Worm (Caenorhabditis elegans) whole organism, mixed stage, embryonic: ENCODE measurements around the gene srx-38.

Experiments used
- bed-3 ChIP-seq: fragments of 200-800 bp; sonication (Bioruptor generic); optimal IDR thresholded peaks from 3 replicates; lab custom pipeline; 2018; ENCODE audit warnings: mild to moderate bottlenecking, missing genetic modification characterization, moderate library complexity, missing compliant biosample characterization
- lin-13 ChIP-seq: fragments of 150-350 bp; optimal IDR thresholded peaks from 2 replicates; lab custom pipeline; 2014; ENCODE audit warnings: missing biosample characterization, missing genetic modification characterization
- lin-32 ChIP-seq: fragments of 200-800 bp; sonication (Bioruptor generic); optimal IDR thresholded peaks from 2 replicates; lab custom pipeline; 2018; ENCODE audit warnings: mild to moderate bottlenecking, missing genetic modification characterization, missing compliant biosample characterization
- nhr-12 ChIP-seq: fragments of 150-350 bp; optimal IDR thresholded peaks from 2 replicates; lab custom pipeline; 2014; ENCODE audit warnings: missing biosample characterization, missing genetic modification characterization
- nhr-28 ChIP-seq: fragments of 150-350 bp; optimal IDR thresholded peaks from 2 replicates; lab custom pipeline; 2014; ENCODE audit warnings: missing biosample characterization, missing genetic modification characterization
- sem-2 ChIP-seq: fragments of 200-800 bp; sonication (Bioruptor generic); optimal IDR thresholded peaks from 2 replicates; lab custom pipeline; 2018; ENCODE audit warnings: mild to moderate bottlenecking, missing genetic modification characterization, missing compliant biosample characterization
- unc-39 ChIP-seq: fragments of 150-350 bp; optimal IDR thresholded peaks from 2 replicates; lab custom pipeline; 2014; ENCODE audit warnings: missing biosample characterization, missing genetic modification characterization
- unc-62 ChIP-seq: fragments of 150-350 bp; optimal IDR thresholded peaks from 2 replicates; lab custom pipeline; 2014; ENCODE audit warnings: missing biosample characterization, missing genetic modification reagents, missing genetic modification characterization

ce11 chrV:5192501-5192900 lies 37.1 kb upstream of the srx-38 start, which contains the start of gene C03A7.13:
- TF ChIP-seq nhr-28 (tag; lab: Kevin White, UChicago) (no peak), sem-2 (GFP tag; lab: Kevin White, UChicago) (no peak), unc-62 (GFP tag; lab: Kevin White, UChicago) (no peak), lin-32 (GFP tag; lab: Kevin White, UChicago) (no peak), unc-39 (tag; lab: Kevin White, UChicago) (no peak), nhr-12 (tag; lab: Kevin White, UChicago) (no peak), lin-13 (no peak), bed-3 (GFP tag; lab: Kevin White, UChicago) (no peak)
